Fruit fly (Drosophila melanogaster) whole organism, embryonic: ENCODE data around the gene sit.
A peak's percentile ranks its signal among the peaks of the same experiment; 100 is the strongest.

Experiments
- Ada2b ChIP-seq: fragments of 200-800 bp; sonication (Bioruptor generic); IDR thresholded peaks from 2 replicates; pipeline ENCODE4 v1.3.6; 2022; ENCODE audit warnings: missing biosample characterization, missing genetic modification characterization
- CG10366 ChIP-seq: fragments of 200-800 bp; sonication (Bioruptor generic); IDR thresholded peaks from 2 replicates; pipeline ENCODE4 v1.3.6; 2022; ENCODE audit warnings: missing biosample characterization, missing genetic modification characterization
- CG10431 ChIP-seq: fragments of 200-800 bp; sonication (Bioruptor generic); optimal IDR thresholded peaks from 3 replicates; lab custom pipeline; 2018; ENCODE audit warnings: missing biosample characterization, mild to moderate bottlenecking, missing genetic modification characterization
- CG12391 ChIP-seq: fragments of 200-800 bp; sonication (Bioruptor generic); optimal IDR thresholded peaks from 3 replicates; lab custom pipeline; 2018; ENCODE audit warnings: missing biosample characterization, mild to moderate bottlenecking, missing genetic modification characterization, moderate library complexity
- CG12659 ChIP-seq: fragments of 200-800 bp; sonication (Bioruptor generic); optimal IDR thresholded peaks from 3 replicates; lab custom pipeline; 2017; ENCODE audit warnings: mild to moderate bottlenecking, missing biosample characterization, missing genetic modification reagents, missing genetic modification characterization
- CG12744 ChIP-seq: fragments of 200-800 bp; sonication (Bioruptor generic); optimal IDR thresholded peaks from 2 replicates; lab custom pipeline; 2016; ENCODE audit warnings: missing biosample characterization, missing genetic modification characterization
- CG1603 ChIP-seq: fragments of 200-800 bp; sonication (Bioruptor generic); optimal IDR thresholded peaks from 2 replicates; lab custom pipeline; 2019; ENCODE audit warnings: missing biosample characterization, mild to moderate bottlenecking, missing genetic modification characterization, moderate library complexity
- CG17612 ChIP-seq: fragments of 200-800 bp; sonication (Bioruptor generic); IDR thresholded peaks from 2 replicates; pipeline ENCODE4 v1.3.6; 2022; ENCODE audit warnings: missing biosample characterization, missing genetic modification characterization
- CG18262 ChIP-seq: fragments of 200-800 bp; optimal IDR thresholded peaks from 3 replicates; lab custom pipeline; 2019; ENCODE audit warnings: missing biosample characterization, mild to moderate bottlenecking, missing genetic modification characterization, moderate library complexity
- CG2875 ChIP-seq: fragments of 200-800 bp; sonication (Bioruptor generic); optimal IDR thresholded peaks from 2 replicates; lab custom pipeline; 2017; ENCODE audit warnings: missing biosample characterization, mild to moderate bottlenecking, missing genetic modification characterization, missing genetic modification reagents
- CG30020 ChIP-seq: fragments of 200-800 bp; optimal IDR thresholded peaks from 2 replicates; lab custom pipeline; 2019; ENCODE audit warnings: missing biosample characterization, mild to moderate bottlenecking, missing genetic modification characterization, moderate library complexity
- CG3281 ChIP-seq: fragments of 200-800 bp; sonication (Bioruptor generic); optimal IDR thresholded peaks from 3 replicates; lab custom pipeline; 2017; ENCODE audit warnings: missing biosample characterization, mild to moderate bottlenecking, missing genetic modification characterization
- CG34224 ChIP-seq: fragments of 200-800 bp; sonication (Bioruptor generic); IDR thresholded peaks from 3 replicates; pipeline ENCODE4 v1.3.6; 2022; ENCODE audit warnings: missing biosample characterization, missing genetic modification characterization; ENCODE audit not compliant: partially characterized antibody
- CG7372 ChIP-seq: fragments of 200-800 bp; sonication (Bioruptor generic); IDR thresholded peaks from 2 replicates; pipeline ENCODE4 v1.3.6; 2022; ENCODE audit warnings: missing biosample characterization, missing genetic modification characterization
- CG9215 ChIP-seq: fragments of 200-800 bp; sonication (Bioruptor generic); IDR thresholded peaks from 2 replicates; pipeline ENCODE4 v1.3.6; 2022; ENCODE audit warnings: missing biosample characterization, missing genetic modification characterization
- CG9876 ChIP-seq: fragments of 200-800 bp; sonication (Bioruptor generic); optimal IDR thresholded peaks from 2 replicates; lab custom pipeline; 2016; ENCODE audit warnings: missing biosample characterization, missing genetic modification characterization
- CkIIα-i1 ChIP-seq: fragments of 200-800 bp; sonication (Bioruptor generic); IDR thresholded peaks from 2 replicates; pipeline ENCODE4 v1.3.6; 2022; ENCODE audit warnings: missing biosample characterization, missing genetic modification characterization
- Ets65A ChIP-seq: fragments of 200-800 bp; sonication (Bioruptor generic); peaks from one replicate; lab custom pipeline; 2016; ENCODE audit warnings: missing biosample characterization, missing genetic modification characterization
- Gug ChIP-seq: fragments of 200-800 bp; sonication (Bioruptor generic); IDR thresholded peaks from 4 replicates; pipeline ENCODE4 v1.3.6; 2022; ENCODE audit warnings: missing biosample characterization, missing genetic modification characterization
- H15 ChIP-seq: fragments of 200-800 bp; sonication (Bioruptor generic); IDR thresholded peaks from 3 replicates; pipeline ENCODE4 v1.3.6; 2022; ENCODE audit warnings: missing biosample characterization, missing genetic modification characterization
- Hand ChIP-seq: fragments of 200-800 bp; sonication (Bioruptor generic); optimal IDR thresholded peaks from 2 replicates; lab custom pipeline; 2017; ENCODE audit warnings: mild to moderate bottlenecking, missing biosample characterization, missing genetic modification reagents, missing genetic modification characterization
- Hey ChIP-seq: fragments of 200-800 bp; sonication (Bioruptor generic); optimal IDR thresholded peaks from 3 replicates; lab custom pipeline; 2018; ENCODE audit warnings: missing biosample characterization, mild to moderate bottlenecking, missing genetic modification characterization
- Kr ChIP-seq: fragments of 200-800 bp; sonication (Bioruptor generic); optimal IDR thresholded peaks from 2 replicates; lab custom pipeline; 2017; ENCODE audit warnings: missing biosample characterization, mild to moderate bottlenecking, missing genetic modification characterization
- Lhr ChIP-seq: fragments of 200-800 bp; sonication (Bioruptor generic); optimal IDR thresholded peaks from 3 replicates; lab custom pipeline; 2017; ENCODE audit warnings: mild to moderate bottlenecking, missing biosample characterization, missing genetic modification reagents, missing genetic modification characterization
- Nf-YA ChIP-seq: fragments of 200-800 bp; sonication (Bioruptor generic); IDR thresholded peaks from 2 replicates; pipeline ENCODE4 v1.3.6; 2022; ENCODE audit warnings: missing biosample characterization, missing genetic modification characterization
- Poxn ChIP-seq: fragments of 200-800 bp; sonication (Bioruptor generic); IDR thresholded peaks from 2 replicates; pipeline ENCODE4 v1.3.6; 2022; ENCODE audit warnings: missing biosample characterization, missing genetic modification characterization
- Ptx1 ChIP-seq: fragments of 200-800 bp; sonication (Bioruptor generic); IDR thresholded peaks from 2 replicates; pipeline ENCODE4 v1.3.6; 2022; ENCODE audit warnings: missing biosample characterization, missing genetic modification characterization
- Scr ChIP-seq: fragments of 200-800 bp; sonication (Bioruptor generic); IDR thresholded peaks from 2 replicates; pipeline ENCODE4 v1.3.6; 2022; ENCODE audit warnings: missing biosample characterization, missing genetic modification characterization; ENCODE audit not compliant: partially characterized antibody
- Tbp ChIP-seq: fragments of >200 bp; optimal IDR thresholded peaks from 2 replicates; lab custom pipeline; 2018; ENCODE audit warnings: missing biosample characterization, missing genetic modification characterization
- al ChIP-seq: fragments of 200-800 bp; sonication (Bioruptor generic); IDR thresholded peaks from 2 replicates; pipeline ENCODE4 v1.3.6; 2022; ENCODE audit warnings: missing biosample characterization, missing genetic modification characterization
- amos ChIP-seq: fragments of 200-800 bp; sonication (Bioruptor generic); IDR thresholded peaks from 2 replicates; pipeline ENCODE4 v1.3.6; 2022; ENCODE audit warnings: missing biosample characterization, missing genetic modification characterization; ENCODE audit not compliant: partially characterized antibody
- ash1 ChIP-seq: fragments of 200-800 bp; sonication (Bioruptor generic); optimal IDR thresholded peaks from 2 replicates; lab custom pipeline; 2018; ENCODE audit warnings: missing biosample characterization, mild to moderate bottlenecking, missing genetic modification characterization
- chn ChIP-seq: fragments of 200-800 bp; sonication (Bioruptor generic); optimal IDR thresholded peaks from 2 replicates; lab custom pipeline; 2016; ENCODE audit warnings: missing biosample characterization, missing genetic modification characterization
- cwo ChIP-seq: fragments of 200-800 bp; sonication (Bioruptor generic); optimal IDR thresholded peaks from 3 replicates; lab custom pipeline; 2017; ENCODE audit warnings: missing biosample characterization, missing genetic modification characterization, mild to moderate bottlenecking, moderate library complexity, missing genetic modification reagents
- esg ChIP-seq: fragments of 200-800 bp; sonication (Bioruptor generic); conservative IDR thresholded peaks from 2 replicates; pipeline ENCODE4 v1.3.6; 2022; ENCODE audit warnings: missing biosample characterization, missing genetic modification characterization
- ftz-f1 ChIP-seq: fragments of 200-800 bp; sonication (Bioruptor generic); optimal IDR thresholded peaks from 2 replicates; lab custom pipeline; 2016; ENCODE audit warnings: missing biosample characterization, missing genetic modification characterization
- gem ChIP-seq: fragments of 200-800 bp; sonication (Bioruptor generic); optimal IDR thresholded peaks from 2 replicates; lab custom pipeline; 2019; ENCODE audit warnings: missing biosample characterization, mild to moderate bottlenecking, missing genetic modification characterization, moderate library complexity
- gsb-n ChIP-seq: fragments of 200-800 bp; sonication (Bioruptor generic); optimal IDR thresholded peaks from 3 replicates; lab custom pipeline; 2018; ENCODE audit warnings: missing biosample characterization, mild to moderate bottlenecking, missing genetic modification characterization
- gt ChIP-seq: fragments of 200-800 bp; sonication (Bioruptor generic); IDR thresholded peaks from 2 replicates; pipeline ENCODE4 v1.3.6; 2022; ENCODE audit warnings: missing biosample characterization, missing genetic modification characterization
- klu ChIP-seq: fragments of 200-800 bp; sonication (Bioruptor generic); IDR thresholded peaks from 2 replicates; pipeline ENCODE4 v1.3.6; 2022; ENCODE audit warnings: missing biosample characterization, missing genetic modification characterization
- lmd ChIP-seq: fragments of 200-800 bp; sonication (Bioruptor generic); IDR thresholded peaks from 2 replicates; pipeline ENCODE4 v1.3.6; 2022; ENCODE audit warnings: missing biosample characterization, missing genetic modification characterization
- peb ChIP-seq: fragments of 200-800 bp; sonication (Bioruptor generic); IDR thresholded peaks from 2 replicates; pipeline ENCODE4 v1.3.6; 2022; ENCODE audit warnings: missing biosample characterization, missing genetic modification characterization
- pfk ChIP-seq: fragments of 200-800 bp; sonication (Bioruptor generic); optimal IDR thresholded peaks from 2 replicates; lab custom pipeline; 2018; ENCODE audit warnings: missing biosample characterization, mild to moderate bottlenecking, missing genetic modification characterization, moderate library complexity
- pros ChIP-seq: fragments of 200-800 bp; sonication (Bioruptor generic); optimal IDR thresholded peaks from 3 replicates; lab custom pipeline; 2019; ENCODE audit warnings: missing biosample characterization, mild to moderate bottlenecking, missing genetic modification characterization, moderate library complexity
- psq ChIP-seq: fragments of 200-800 bp; sonication (Bioruptor generic); optimal IDR thresholded peaks from 2 replicates; lab custom pipeline; 2017; ENCODE audit warnings: missing biosample characterization, missing genetic modification characterization
- rib ChIP-seq: fragments of 200-800 bp; sonication (Bioruptor generic); IDR thresholded peaks from 2 replicates; pipeline ENCODE4 v1.3.6; 2022; ENCODE audit warnings: missing biosample characterization, missing genetic modification characterization
- ro ChIP-seq: fragments of 200-800 bp; sonication (Bioruptor generic); IDR thresholded peaks from 2 replicates; pipeline ENCODE4 v1.3.6; 2022; ENCODE audit warnings: missing biosample characterization, missing genetic modification characterization
- schlank ChIP-seq: fragments of 200-800 bp; sonication (Bioruptor generic); optimal IDR thresholded peaks from 2 replicates; lab custom pipeline; 2018; ENCODE audit warnings: missing biosample characterization, mild to moderate bottlenecking, missing genetic modification characterization
- slp2 ChIP-seq: fragments of 200-800 bp; sonication (Bioruptor generic); optimal IDR thresholded peaks from 2 replicates; lab custom pipeline; 2016; ENCODE audit warnings: missing biosample characterization, missing genetic modification characterization
- trem ChIP-seq: fragments of 200-800 bp; optimal IDR thresholded peaks from 3 replicates; lab custom pipeline; 2019; ENCODE audit warnings: missing biosample characterization, mild to moderate bottlenecking, missing genetic modification characterization, moderate library complexity
- usp ChIP-seq: fragments of >200 bp; optimal IDR thresholded peaks from 2 replicates; lab custom pipeline; 2017; ENCODE audit warnings: missing biosample characterization, missing genetic modification characterization
- zf30C ChIP-seq: fragments of 200-800 bp; sonication (Bioruptor generic); optimal IDR thresholded peaks from 3 replicates; lab custom pipeline; 2018; ENCODE audit warnings: missing biosample characterization, mild to moderate bottlenecking, missing genetic modification characterization

sit gene

dm6 chr3R:22526353-22526907 is 35.9 kb downstream of the sit start (continued):
- TF ChIP-seq pfk, result no peak
- no peak for TF ChIP-seq pros (GFP tag; lab: Kevin White, UChicago)
- TF ChIP-seq H15 (GFP tag; lab: Robert Waterston, UW), result no peak
- TF ChIP-seq Gug (GFP tag; lab: Robert Waterston, UW), result peak; percentile 26; the same call in 2 of the 4 replicates
- TF ChIP-seq gt (GFP tag; lab: Robert Waterston, UW), result no peak
- no peak for TF ChIP-seq amos (GFP tag; lab: Robert Waterston, UW)
- peak; percentile 19 for TF ChIP-seq CG1603 (tag; lab: Kevin White, UChicago)
- no peak for TF ChIP-seq CG9215
- no peak for TF ChIP-seq al (GFP tag; lab: Robert Waterston, UW)
- peak; percentile 10 for TF ChIP-seq CG12391 (tag; lab: Kevin White, UChicago)
- TF ChIP-seq Ptx1 (GFP tag; lab: Robert Waterston, UW), result peak; percentile 51
- no peak for TF ChIP-seq schlank (tag; lab: Kevin White, UChicago)
- TF ChIP-seq Tbp, result no peak
- peak; percentile 15 for TF ChIP-seq CG12659 (GFP tag; lab: Kevin White, UChicago)
- TF ChIP-seq CG10431 (GFP tag; lab: Kevin White, UChicago), result no peak
- no peak for TF ChIP-seq psq (GFP tag; lab: Kevin White, UChicago)
- no peak for TF ChIP-seq CG34224 (GFP tag; lab: Robert Waterston, UW)
- peak; percentile 49 for TF ChIP-seq CG18262 (tag; lab: Kevin White, UChicago)
- TF ChIP-seq slp2 (GFP tag; lab: Kevin White, UChicago), result no peak
- no peak for TF ChIP-seq trem (tag; lab: Kevin White, UChicago)
- TF ChIP-seq ash1, result no peak
- peak; percentile 13; the same call in 1 of the 2 replicates for TF ChIP-seq Ada2b (GFP tag; lab: Robert Waterston, UW)
- no peak for TF ChIP-seq Hand (GFP tag; lab: Kevin White, UChicago)
- TF ChIP-seq chn (GFP tag; lab: Kevin White, UChicago), result peak; percentile 10
- TF ChIP-seq rib (GFP tag; lab: Robert Waterston, UW), result no peak
- TF ChIP-seq klu (GFP tag; lab: Robert Waterston, UW), result no peak
- TF ChIP-seq CG9876 (GFP tag; lab: Kevin White, UChicago), result no peak
- no peak for TF ChIP-seq CG30020 (tag; lab: Kevin White, UChicago)
- TF ChIP-seq CkIIα-i1 (GFP tag; lab: Robert Waterston, UW), result no peak
- no peak for TF ChIP-seq Kr (GFP tag; lab: Kevin White, UChicago)
- no peak for TF ChIP-seq Lhr (GFP tag; lab: Kevin White, UChicago)
- no peak for TF ChIP-seq usp (GFP tag; lab: Kevin White, UChicago)
- TF ChIP-seq CG12744 (GFP tag; lab: Kevin White, UChicago), result no peak
- no peak for TF ChIP-seq Nf-YA (GFP tag; lab: Robert Waterston, UW)
- peak; percentile 48 for TF ChIP-seq gem (tag; lab: Kevin White, UChicago)
- no peak for TF ChIP-seq CG3281 (GFP tag; lab: Kevin White, UChicago)
- TF ChIP-seq Poxn, result no peak
- peak; percentile 35; the same call in 1 of the 2 replicates for TF ChIP-seq CG10366
- TF ChIP-seq zf30C (GFP tag; lab: Kevin White, UChicago), result peak; percentile 61
- TF ChIP-seq esg (GFP tag; lab: Robert Waterston, UW), result no peak
- no peak for TF ChIP-seq Scr (GFP tag; lab: Robert Waterston, UW)
- TF ChIP-seq CG17612, result peak; percentile 13; the same call in 1 of the 2 replicates
- TF ChIP-seq CG7372 (GFP tag; lab: Robert Waterston, UW), result peak; percentile 7; the same call in 1 of the 2 replicates
- TF ChIP-seq peb (GFP tag; lab: Robert Waterston, UW), result no peak
- no peak for TF ChIP-seq ro (GFP tag; lab: Robert Waterston, UW)
- TF ChIP-seq lmd (GFP tag; lab: Robert Waterston, UW), result no peak
- no peak for TF ChIP-seq ftz-f1 (GFP tag; lab: Kevin White, UChicago)
- no peak for TF ChIP-seq cwo (GFP tag; lab: Kevin White, UChicago)
- no peak for TF ChIP-seq gsb-n (tag; lab: Kevin White, UChicago)
- no peak for TF ChIP-seq CG2875
- TF ChIP-seq Hey (tag; lab: Kevin White, UChicago), result no peak
- peak; percentile 93 for TF ChIP-seq Ets65A (GFP tag; lab: Kevin White, UChicago)
